Fruit fly (Drosophila melanogaster) whole organism: ENCODE measurements around the gene Sgs7.

Source experiments
- CG8478 ChIP-seq: fragments of >200 bp; optimal IDR thresholded peaks from 2 replicates; lab custom pipeline; 2018; ENCODE audit warnings: inconsistent platforms
- Dll ChIP-seq: fragments of >200 bp; optimal IDR thresholded peaks from 2 replicates; lab custom pipeline; 2017
- EcR ChIP-seq, 2 experiments: fragments of >200 bp; optimal IDR thresholded peaks; 2 replicates each; lab custom pipeline; 2017; ENCODE audit warnings: missing biosample characterization in 2 of 2, missing genetic modification characterization in 2 of 2, missing genetic modification reagents in 2 of 2
- pan ChIP-seq: fragments of >200 bp; optimal IDR thresholded peaks from 2 replicates; lab custom pipeline; 2017
- psq ChIP-seq: fragments of >200 bp; optimal IDR thresholded peaks from 2 replicates; lab custom pipeline; 2017
- usp ChIP-seq: fragments of >200 bp; optimal IDR thresholded peaks from 2 replicates; lab custom pipeline; 2017; ENCODE audit warnings: missing biosample characterization, missing genetic modification characterization, mixed read lengths

DNA sequence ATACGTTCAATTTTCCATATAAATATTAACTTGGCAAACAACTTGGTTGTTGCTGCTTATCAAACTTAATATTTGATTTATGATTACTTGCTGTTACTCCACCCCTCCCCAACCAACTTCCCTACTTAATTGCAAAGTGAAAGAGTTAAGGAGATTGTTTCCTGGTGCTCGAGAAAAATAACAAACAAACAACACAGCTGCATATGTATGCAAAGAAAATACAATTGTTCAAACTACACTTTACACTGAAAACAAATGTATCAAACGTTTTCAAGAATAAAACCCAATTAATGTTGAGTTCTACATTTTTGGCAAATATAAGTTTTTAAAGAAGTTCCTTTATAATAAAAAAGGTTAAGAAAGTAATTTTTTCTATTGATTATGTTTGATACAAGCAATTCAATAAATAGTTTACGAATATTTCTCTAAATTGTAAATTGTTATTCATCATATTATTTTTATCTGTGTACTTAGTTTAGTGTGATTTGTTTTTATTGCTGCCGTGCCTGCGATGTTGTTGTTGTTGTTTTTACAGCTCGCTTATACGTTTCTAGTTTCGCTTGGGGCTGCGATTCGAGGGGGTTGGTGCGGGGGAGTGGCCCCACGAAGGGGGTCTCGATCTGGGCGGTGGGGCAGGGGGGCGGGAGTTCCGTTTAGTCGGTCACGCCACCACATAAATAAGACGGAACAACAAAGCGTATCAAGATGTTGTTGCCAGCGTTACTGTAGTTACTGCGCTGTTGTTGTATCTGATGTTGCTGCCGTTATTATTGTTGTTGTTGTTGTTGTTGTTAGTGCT, 46.2 kb downstream of the Sgs7 start:
- TF ChIP-seq CG8478 (no peak), pan (lab: Kevin White, UChicago) (no peak), usp (GFP tag; lab: Kevin White, UChicago) (no peak), psq (no peak), EcR (GFP tag; optimal IDR thresholded peaks at IDR 0.05; lab: Kevin White, UChicago) (no peak), Dll (lab: Kevin White, UChicago) (no peak)
